Worm (Caenorhabditis elegans) whole organism, L1 larva: ENCODE results near the gene ZK813.1.

Source experiments
- C16A3.4 ChIP-seq: fragments of 150-350 bp; optimal IDR thresholded peaks from 2 replicates; lab custom pipeline; 2014; ENCODE audit warnings: missing biosample characterization, missing genetic modification characterization
- C34B4.2 ChIP-seq: sonication (generic microtip); optimal IDR thresholded peaks from 2 replicates; lab custom pipeline; 2017; ENCODE audit warnings: mild to moderate bottlenecking, missing genetic modification characterization, missing compliant biosample characterization
- blmp-1 ChIP-seq: fragments of 150-350 bp; optimal IDR thresholded peaks from 2 replicates; lab custom pipeline; 2014; ENCODE audit warnings: missing biosample characterization, missing genetic modification characterization
- ceh-82 ChIP-seq, 3 experiments: fragments of 150-350 bp in 1 of 3; sonication (generic microtip) in 2 of 3; optimal IDR thresholded peaks; 2 replicates each; lab custom pipeline; 2014 to 2017; ENCODE audit warnings: missing biosample characterization in 3 of 3, missing genetic modification characterization in 3 of 3
- ces-1 ChIP-seq: fragments of 150-350 bp; optimal IDR thresholded peaks from 2 replicates; lab custom pipeline; 2014; ENCODE audit warnings: missing biosample characterization, missing genetic modification reagents, missing genetic modification characterization
- efl-1 ChIP-seq, 4 experiments: fragments of 150-350 bp; optimal IDR thresholded peaks in 3 of 4; peaks in 1 of 4; 1 replicate in 1 of 4; 2 replicates in 3 of 4; lab custom pipeline; 2014; ENCODE audit warnings: missing biosample characterization in 2 of 4, missing genetic modification characterization in 2 of 4, missing genetic modification reagents in 2 of 4
- egl-13 ChIP-seq: sonication (generic microtip); optimal IDR thresholded peaks from 2 replicates; lab custom pipeline; 2016; ENCODE audit warnings: missing genotype, missing genetic modification reagents, missing genetic modification characterization, missing compliant biosample characterization
- fkh-10 ChIP-seq: sonication (generic microtip); optimal IDR thresholded peaks from 2 replicates; lab custom pipeline; 2017; ENCODE audit warnings: missing biosample characterization, missing genetic modification reagents, missing genetic modification characterization
- fkh-8 ChIP-seq: sonication (generic microtip); optimal IDR thresholded peaks from 2 replicates; lab custom pipeline; 2016; ENCODE audit warnings: mild to moderate bottlenecking, missing genetic modification characterization, missing compliant biosample characterization
- jun-1 ChIP-seq: fragments of 150-350 bp; optimal IDR thresholded peaks from 2 replicates; lab custom pipeline; 2014; ENCODE audit warnings: missing biosample characterization, missing genetic modification reagents, missing genetic modification characterization
- lin-13 ChIP-seq: fragments of 150-350 bp; optimal IDR thresholded peaks from 2 replicates; lab custom pipeline; 2014; ENCODE audit warnings: missing biosample characterization, missing genetic modification reagents, missing genetic modification characterization
- lin-14 ChIP-seq: fragments of 200-800 bp; sonication (Bioruptor generic); optimal IDR thresholded peaks from 2 replicates; lab custom pipeline; 2018; ENCODE audit warnings: mild to moderate bottlenecking, missing genetic modification characterization, moderate library complexity, missing compliant biosample characterization
- lin-15B ChIP-seq: fragments of 150-350 bp; sonication (generic microtip); optimal IDR thresholded peaks from 3 replicates; lab custom pipeline; 2014; ENCODE audit warnings: missing biosample characterization, missing genetic modification characterization
- lin-39 ChIP-seq: fragments of 150-350 bp; optimal IDR thresholded peaks from 2 replicates; lab custom pipeline; 2014; ENCODE audit warnings: missing biosample characterization, missing genetic modification reagents, missing genetic modification characterization
- lir-3 ChIP-seq: sonication (generic microtip); optimal IDR thresholded peaks from 2 replicates; lab custom pipeline; 2016; ENCODE audit warnings: mild to moderate bottlenecking, missing genetic modification characterization, moderate library complexity, missing compliant biosample characterization; ENCODE audit not compliant: poor library complexity
- mab-9 ChIP-seq: fragments of 200-800 bp; sonication (Bioruptor generic); IDR thresholded peaks from 2 replicates; pipeline ENCODE4 v1.3.6; 2022; ENCODE audit warnings: missing genetic modification reagents, missing genetic modification characterization, missing compliant biosample characterization
- nhr-11 ChIP-seq: fragments of 150-350 bp; optimal IDR thresholded peaks from 2 replicates; lab custom pipeline; 2014; ENCODE audit warnings: missing biosample characterization, missing genetic modification characterization
- nhr-20 ChIP-seq: sonication (generic microtip); optimal IDR thresholded peaks from 2 replicates; lab custom pipeline; 2016; ENCODE audit warnings: mild to moderate bottlenecking, missing genetic modification characterization, missing compliant biosample characterization
- nhr-237 ChIP-seq: fragments of 150-350 bp; optimal IDR thresholded peaks from 2 replicates; lab custom pipeline; 2014; ENCODE audit warnings: missing biosample characterization, missing genetic modification characterization
- nhr-28 ChIP-seq: fragments of 150-350 bp; optimal IDR thresholded peaks from 2 replicates; lab custom pipeline; 2014; ENCODE audit warnings: missing biosample characterization, missing genetic modification characterization
- nhr-71 ChIP-seq: sonication (generic microtip); optimal IDR thresholded peaks from 2 replicates; lab custom pipeline; 2016; ENCODE audit warnings: mild to moderate bottlenecking, missing genetic modification characterization, moderate library complexity, missing compliant biosample characterization
- nhr-85 ChIP-seq: sonication (generic microtip); peaks from one replicate; lab custom pipeline; 2016; ENCODE audit warnings: missing genetic modification characterization, inconsistent platforms, missing compliant biosample characterization
- nhr-90 ChIP-seq: sonication (generic microtip); optimal IDR thresholded peaks from 2 replicates; lab custom pipeline; 2016; ENCODE audit warnings: mild to moderate bottlenecking, missing genetic modification characterization, missing compliant biosample characterization; ENCODE audit not compliant: poor library complexity
- pag-3 ChIP-seq: sonication (generic microtip); optimal IDR thresholded peaks from 2 replicates; lab custom pipeline; 2017; ENCODE audit warnings: missing genetic modification characterization, mild to moderate bottlenecking, missing compliant biosample characterization, antibody characterized with exemption, borderline replicate concordance; ENCODE audit not compliant: insufficient read depth
- rnt-1 ChIP-seq: sonication (generic microtip); optimal IDR thresholded peaks from 2 replicates; lab custom pipeline; 2016; ENCODE audit warnings: mild to moderate bottlenecking, missing genetic modification characterization, moderate library complexity, missing compliant biosample characterization
- snpc-4 ChIP-seq: fragments of 150-350 bp; optimal IDR thresholded peaks from 2 replicates; lab custom pipeline; 2014; ENCODE audit warnings: missing biosample characterization, missing genetic modification characterization
- sptf-1 ChIP-seq: fragments of 150-350 bp; optimal IDR thresholded peaks from 2 replicates; lab custom pipeline; 2014; ENCODE audit warnings: missing biosample characterization, missing genetic modification characterization
- sup-37 ChIP-seq: fragments of 200-800 bp; sonication (Bioruptor generic); optimal IDR thresholded peaks from 2 replicates; lab custom pipeline; 2018; ENCODE audit warnings: mild to moderate bottlenecking, missing genetic modification characterization, missing compliant biosample characterization
- tlp-1 ChIP-seq: fragments of 150-350 bp; optimal IDR thresholded peaks from 2 replicates; lab custom pipeline; 2014; ENCODE audit warnings: missing biosample characterization, missing genetic modification characterization
- unc-30 ChIP-seq: sonication (generic microtip); optimal IDR thresholded peaks from 2 replicates; lab custom pipeline; 2017; ENCODE audit warnings: missing biosample characterization, missing genetic modification characterization
- zag-1 ChIP-seq: fragments of 150-350 bp; optimal IDR thresholded peaks from 2 replicates; lab custom pipeline; 2014; ENCODE audit warnings: missing biosample characterization, missing genetic modification characterization
- zip-4 ChIP-seq: fragments of 200-800 bp; sonication (Bioruptor generic); optimal IDR thresholded peaks from 2 replicates; lab custom pipeline; 2018; ENCODE audit warnings: mild to moderate bottlenecking, missing genetic modification characterization, moderate library complexity, missing compliant biosample characterization
- ztf-11 ChIP-seq, 2 experiments: sonication (generic microtip); optimal IDR thresholded peaks; 2 replicates each; lab custom pipeline; 2016 to 2017; ENCODE audit warnings: missing genetic modification characterization in 2 of 2, missing biosample characterization in 1 of 2, missing compliant biosample characterization in 1 of 2

Gene ZK813.1

ce11 chrX:3443526-3443925, 2.6 kb upstream of the ZK813.1 start, which contains the start of gene ZK813.2:
ZK813.2 (plus strand) TSS chrX:3443826.
- TF ChIP-seq nhr-237 (tag; lab: Kevin White, UChicago), result no peak
- TF ChIP-seq C16A3.4 (tag; lab: Kevin White, UChicago), result no peak
- TF ChIP-seq tlp-1, result no peak
- TF ChIP-seq unc-30, result no peak
- no peak for TF ChIP-seq fkh-8 (tag; lab: Kevin White, UChicago)
- TF ChIP-seq ztf-11 (tag; optimal IDR thresholded peaks at IDR 0.05; lab: Kevin White, UChicago), result no peak
- no peak for TF ChIP-seq snpc-4
- TF ChIP-seq, all 84 proteins: peak for 0

- TF ChIP-seq ces-1 (GFP tag; lab: Kevin White, UChicago) (no peak), egl-13 (tag; lab: Kevin White, UChicago) (no peak), nhr-85 (tag; lab: Kevin White, UChicago) (no peak), C34B4.2 (tag; lab: Kevin White, UChicago) (no peak), zip-4 (GFP tag; lab: Kevin White, UChicago) (no peak), lir-3 (tag; lab: Kevin White, UChicago) (no peak), zag-1 (no peak), jun-1 (tag; lab: Kevin White, UChicago) (no peak), sup-37 (no peak), ceh-82 (tag; optimal IDR thresholded peaks at IDR 0.05; lab: Kevin White, UChicago) (no peak), mab-9 (GFP tag; lab: Robert Waterston, UW) (no peak), nhr-71 (tag; lab: Kevin White, UChicago) (no peak), lin-15B (tag; lab: Kevin White, UChicago) (no peak), pag-3 (no peak)
- TF ChIP-seq, all 84 proteins: peak for 0
These were observed 1.6 kb upstream of the ZK813.1 start, which contains the start of gene ZK813.7 for ce11 chrX:3444514-3444913. ZK813.7 (plus strand) TSS chrX:3444814.

DNA sequence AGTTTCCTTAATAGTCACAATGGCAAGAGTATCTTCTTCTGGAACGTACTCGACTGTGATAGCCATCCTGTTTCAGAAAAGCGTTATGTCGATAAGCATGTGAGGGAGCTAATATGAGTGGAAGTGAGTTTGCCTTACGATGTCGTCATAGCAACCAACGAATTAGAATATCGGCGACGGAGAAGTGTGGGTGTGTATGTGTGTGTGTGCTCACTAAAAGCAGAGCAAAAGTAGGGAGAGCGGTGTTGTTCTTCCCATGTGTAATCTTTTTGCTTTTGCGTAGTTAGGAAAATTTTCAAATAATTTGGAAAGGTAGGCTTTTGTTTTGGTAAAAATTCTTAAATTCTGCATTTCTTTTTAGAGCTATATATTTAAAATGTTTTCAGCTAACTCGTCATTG, 5.0 kb downstream of the ZK813.1 start, which contains the start of gene ZK813.5:
Gene ZK813.5, minus strand, starts transcription at position 101 of the 400 bp plus-strand sequence.
- TF ChIP-seq jun-1 (tag; lab: Kevin White, UChicago) (no peak), nhr-90 (tag; lab: Kevin White, UChicago) (no peak)

DNA sequence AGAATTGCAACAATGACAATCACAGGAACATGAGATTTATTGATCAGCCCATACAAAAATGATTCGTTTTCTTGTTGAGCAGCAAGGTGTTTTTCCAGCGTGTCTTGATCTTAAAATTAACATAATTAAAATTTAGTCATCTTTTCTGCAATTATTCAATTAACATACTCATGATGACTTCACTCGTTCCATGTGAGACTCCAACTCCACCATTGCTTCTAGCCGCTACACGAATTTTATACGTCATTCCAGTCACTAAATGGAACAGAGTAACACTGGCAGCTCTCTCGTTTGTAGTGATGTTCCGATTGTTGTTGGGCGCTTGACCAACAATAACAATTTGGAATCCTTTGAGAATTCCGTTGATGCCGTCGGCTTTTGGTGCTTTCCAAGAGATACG, 7.8 kb downstream of the ZK813.1 start:
- TF ChIP-seq sptf-1 (tag; lab: Kevin White, UChicago) (no peak), nhr-11 (tag; lab: Kevin White, UChicago) (no peak), lir-3 (tag; lab: Kevin White, UChicago) (no peak), lin-13 (GFP tag; lab: Kevin White, UChicago) (no peak), ztf-11 (tag; optimal IDR thresholded peaks at IDR 0.05; lab: Kevin White, UChicago) (no peak), efl-1 (optimal IDR thresholded peaks at IDR 0.05; lab: Kevin White, UChicago) (no peak), efl-1 (GFP tag; optimal IDR thresholded peaks at IDR 0.05 in 1 of 2; lab: Kevin White, UChicago) (no peak), zip-4 (GFP tag; lab: Kevin White, UChicago) (no peak), nhr-20 (tag; lab: Kevin White, UChicago) (no peak)

ce11 chrX:3455561-3455960, 9.4 kb downstream of the ZK813.1 start:
- no peak for TF ChIP-seq nhr-28
- peak; percentile 47 for TF ChIP-seq nhr-71 (tag; lab: Kevin White, UChicago)
- peak; percentile 62 for TF ChIP-seq rnt-1 (tag; lab: Kevin White, UChicago)
- TF ChIP-seq fkh-10, result no peak
- peak; percentile 85 for TF ChIP-seq lin-14
- TF ChIP-seq lin-39 (tag; lab: Kevin White, UChicago), result peak; percentile 15

ce11 chrX:3462086-3462485, 16.0 kb downstream of the ZK813.1 start:
- TF ChIP-seq lin-15B (tag; lab: Kevin White, UChicago), result no peak
- peak; percentile 43 for TF ChIP-seq blmp-1 (tag; lab: Kevin White, UChicago)
